Fruit fly (Drosophila melanogaster) whole organism, prepupa: ENCODE measurements around the gene SREBP.

Experiments
- Blimp-1 ChIP-seq: fragments of 200-800 bp; sonication (Bioruptor generic); optimal IDR thresholded peaks from 3 replicates; lab custom pipeline; 2017; ENCODE audit warnings: missing biosample characterization, missing genetic modification characterization, mild to moderate bottlenecking, moderate library complexity, missing genetic modification reagents
- CG10631 ChIP-seq: fragments of 200-800 bp; sonication (Bioruptor generic); optimal IDR thresholded peaks from 2 replicates; lab custom pipeline; 2016; ENCODE audit warnings: missing biosample characterization, missing genetic modification characterization
- CG11762 ChIP-seq: fragments of 200-800 bp; sonication (Bioruptor generic); optimal IDR thresholded peaks from 3 replicates; lab custom pipeline; 2016; ENCODE audit warnings: missing biosample characterization, missing genetic modification characterization; ENCODE audit not compliant: insufficient read depth
- CG31627 ChIP-seq: fragments of 200-800 bp; sonication (Bioruptor generic); optimal IDR thresholded peaks from 3 replicates; lab custom pipeline; 2016; ENCODE audit warnings: missing biosample characterization, missing genetic modification characterization
- CG34406 ChIP-seq: fragments of 200-800 bp; sonication (Bioruptor generic); optimal IDR thresholded peaks from 3 replicates; lab custom pipeline; 2016; ENCODE audit warnings: missing biosample characterization, missing genetic modification characterization
- CG3919 ChIP-seq: fragments of 200-800 bp; sonication (Bioruptor generic); optimal IDR thresholded peaks from 3 replicates; lab custom pipeline; 2016; ENCODE audit warnings: missing biosample characterization, missing genetic modification characterization
- CG4318 ChIP-seq: fragments of 200-800 bp; sonication (Bioruptor generic); optimal IDR thresholded peaks from 3 replicates; lab custom pipeline; 2017; ENCODE audit warnings: missing biosample characterization, mild to moderate bottlenecking, missing genetic modification characterization
- CG6163 ChIP-seq: fragments of 200-800 bp; sonication (Bioruptor generic); IDR thresholded peaks from 3 replicates; pipeline ENCODE4 v1.3.6; 2022; ENCODE audit warnings: missing biosample characterization, missing genetic modification characterization
- CG7368 ChIP-seq: fragments of 200-800 bp; sonication (Bioruptor generic); optimal IDR thresholded peaks from 3 replicates; lab custom pipeline; 2016; ENCODE audit warnings: missing biosample characterization, missing genetic modification characterization
- CG8119 ChIP-seq: fragments of 200-800 bp; sonication (Bioruptor generic); IDR thresholded peaks from 3 replicates; pipeline ENCODE4 v1.3.6; 2022; ENCODE audit warnings: missing biosample characterization, missing genetic modification characterization
- CG9139 ChIP-seq: fragments of 200-800 bp; sonication (Bioruptor generic); optimal IDR thresholded peaks from 3 replicates; lab custom pipeline; 2017; ENCODE audit warnings: missing biosample characterization, mild to moderate bottlenecking, missing genetic modification characterization
- Eip75B ChIP-seq: fragments of 200-800 bp; sonication (Bioruptor generic); optimal IDR thresholded peaks from 3 replicates; lab custom pipeline; 2016; ENCODE audit warnings: missing biosample characterization, missing genetic modification characterization
- Eip78C ChIP-seq: fragments of 200-800 bp; sonication (Bioruptor generic); peaks from one replicate; lab custom pipeline; 2016; ENCODE audit warnings: missing biosample characterization, missing genetic modification characterization
- Gug ChIP-seq: fragments of 200-800 bp; sonication (Bioruptor generic); IDR thresholded peaks from 2 replicates; pipeline ENCODE4 v1.3.6; 2022; ENCODE audit warnings: missing biosample characterization, missing genetic modification characterization
- Hr39 ChIP-seq: fragments of 200-800 bp; sonication (Bioruptor generic); optimal IDR thresholded peaks from 2 replicates; lab custom pipeline; 2016; ENCODE audit warnings: missing biosample characterization, missing genetic modification characterization
- Hr4 ChIP-seq: fragments of 200-800 bp; sonication (Bioruptor generic); optimal IDR thresholded peaks from 3 replicates; lab custom pipeline; 2016; ENCODE audit warnings: missing biosample characterization, missing genetic modification characterization
- OdsH ChIP-seq: fragments of 200-800 bp; sonication (Bioruptor generic); optimal IDR thresholded peaks from 3 replicates; lab custom pipeline; 2016; ENCODE audit warnings: missing biosample characterization, missing genetic modification characterization
- Smox ChIP-seq: fragments of 200-800 bp; sonication (Bioruptor generic); optimal IDR thresholded peaks from 3 replicates; lab custom pipeline; 2016; ENCODE audit warnings: missing biosample characterization, missing genetic modification characterization
- Sox102F ChIP-seq: fragments of 200-800 bp; sonication (Bioruptor generic); optimal IDR thresholded peaks from 2 replicates; lab custom pipeline; 2016; ENCODE audit warnings: missing biosample characterization, mild to moderate bottlenecking, missing genetic modification characterization
- Sox14 ChIP-seq: fragments of 200-800 bp; sonication (Bioruptor generic); optimal IDR thresholded peaks from 3 replicates; lab custom pipeline; 2016; ENCODE audit warnings: missing biosample characterization, missing genetic modification characterization
- achi ChIP-seq: fragments of 200-800 bp; sonication (Bioruptor generic); optimal IDR thresholded peaks from 3 replicates; lab custom pipeline; 2016; ENCODE audit warnings: missing biosample characterization, missing genetic modification characterization
- cyc ChIP-seq: fragments of 200-800 bp; sonication (Bioruptor generic); optimal IDR thresholded peaks from 3 replicates; lab custom pipeline; 2016; ENCODE audit warnings: missing biosample characterization, missing genetic modification characterization
- dac ChIP-seq: fragments of 200-800 bp; sonication (Bioruptor generic); optimal IDR thresholded peaks from 2 replicates; lab custom pipeline; 2017; ENCODE audit warnings: missing biosample characterization, mild to moderate bottlenecking, missing genetic modification characterization
- eg ChIP-seq: fragments of 200-800 bp; sonication (Bioruptor generic); IDR thresholded peaks from 3 replicates; pipeline ENCODE4 v1.3.6; 2022; ENCODE audit warnings: missing biosample characterization, missing genetic modification characterization
- esn ChIP-seq: fragments of 200-800 bp; sonication (Bioruptor generic); optimal IDR thresholded peaks from 2 replicates; lab custom pipeline; 2016; ENCODE audit warnings: missing biosample characterization, mild to moderate bottlenecking, missing genetic modification characterization, moderate library complexity
- fd59A ChIP-seq: fragments of 200-800 bp; sonication (Bioruptor generic); optimal IDR thresholded peaks from 2 replicates; lab custom pipeline; 2017; ENCODE audit warnings: missing biosample characterization, mild to moderate bottlenecking, missing genetic modification characterization, missing genetic modification reagents
- fd85E ChIP-seq: fragments of 200-800 bp; sonication (Bioruptor generic); optimal IDR thresholded peaks from 3 replicates; lab custom pipeline; 2016; ENCODE audit warnings: missing biosample characterization, missing genetic modification characterization
- fkh ChIP-seq: fragments of 200-800 bp; sonication (Bioruptor generic); optimal IDR thresholded peaks from 3 replicates; lab custom pipeline; 2017; ENCODE audit warnings: missing biosample characterization, mild to moderate bottlenecking, missing genetic modification characterization, moderate library complexity
- lz ChIP-seq: fragments of 200-800 bp; sonication (Bioruptor generic); optimal IDR thresholded peaks from 3 replicates; lab custom pipeline; 2016; ENCODE audit warnings: missing biosample characterization, missing genetic modification characterization
- pdm3 ChIP-seq: fragments of 200-800 bp; sonication (Bioruptor generic); optimal IDR thresholded peaks from 3 replicates; lab custom pipeline; 2016; ENCODE audit warnings: missing biosample characterization, missing genetic modification characterization
- salr ChIP-seq, 2 experiments: fragments of 200-800 bp; sonication (Bioruptor generic); optimal IDR thresholded peaks; 3 replicates each; lab custom pipeline; 2016 to 2018; ENCODE audit warnings: missing biosample characterization in 2 of 2, missing genetic modification characterization in 2 of 2, mild to moderate bottlenecking in 1 of 2
- svp ChIP-seq: fragments of 200-800 bp; sonication (Bioruptor generic); peaks from one replicate; lab custom pipeline; 2016; ENCODE audit warnings: missing biosample characterization, missing genetic modification characterization
- topi ChIP-seq: fragments of 200-800 bp; sonication (Bioruptor generic); optimal IDR thresholded peaks from 3 replicates; lab custom pipeline; 2016; ENCODE audit warnings: missing biosample characterization, missing genetic modification characterization
- vri ChIP-seq: fragments of 200-800 bp; sonication (Bioruptor generic); optimal IDR thresholded peaks from 3 replicates; lab custom pipeline; 2016; ENCODE audit warnings: missing biosample characterization, mild to moderate bottlenecking, missing genetic modification characterization

SREBP gene

dm6 chr3L:19836375-19836937, 42.7 kb downstream of the SREBP start, which contains the start of gene kto:
Gene kto, plus strand, starts transcription at chr3L:19836614.
- no peak for TF ChIP-seq CG9139 (GFP tag; lab: Kevin White, UChicago)
- no peak for TF ChIP-seq fd59A (GFP tag; lab: Kevin White, UChicago)
- no peak for TF ChIP-seq achi (GFP tag; lab: Kevin White, UChicago)
- no peak for TF ChIP-seq pdm3 (GFP tag; lab: Kevin White, UChicago)
- no peak for TF ChIP-seq Eip78C (GFP tag; lab: Kevin White, UChicago)
- no peak for TF ChIP-seq fkh (GFP tag; lab: Kevin White, UChicago)
- no peak for TF ChIP-seq dac
- TF ChIP-seq Sox102F (GFP tag; lab: Kevin White, UChicago) = no peak
- TF ChIP-seq Sox14 (GFP tag; lab: Kevin White, UChicago) = no peak
- no peak for TF ChIP-seq CG3919 (GFP tag; lab: Kevin White, UChicago)

- TF ChIP-seq Hr4 (no peak), Smox (GFP tag; lab: Kevin White, UChicago) (no peak)
These were observed 50.8 kb downstream of the SREBP start for dm6 chr3L:19844507-19844906.

dm6 chr3L:19845047-19845906, 51.5 kb downstream of the SREBP start, which contains the start of gene Papss:
Gene Papss, plus strand, starts transcription at chr3L:19845293.
- TF ChIP-seq CG6163 (GFP tag; lab: Robert Waterston, UW) (peak; percentile 29; the same call in 1 of the 3 replicates), Eip78C (GFP tag; lab: Kevin White, UChicago) (no peak), CG34406 (GFP tag; lab: Kevin White, UChicago) (no peak), CG8119 (GFP tag; lab: Robert Waterston, UW) (no peak), CG10631 (GFP tag; lab: Kevin White, UChicago) (no peak), Hr4 (no peak), fkh (GFP tag; lab: Kevin White, UChicago) (no peak), eg (GFP tag; lab: Robert Waterston, UW) (no peak), vri (GFP tag; lab: Kevin White, UChicago) (no peak), Hr39 (no peak), topi (GFP tag; lab: Kevin White, UChicago) (no peak), salr (GFP tag; optimal IDR thresholded peaks at IDR 0.05; lab: Kevin White, UChicago) (no peak), CG7368 (GFP tag; lab: Kevin White, UChicago) (no peak), Gug (GFP tag; lab: Robert Waterston, UW) (no peak), CG4318 (GFP tag; lab: Kevin White, UChicago) (no peak), Smox (GFP tag; lab: Kevin White, UChicago) (no peak), Sox14 (GFP tag; lab: Kevin White, UChicago) (no peak), fd85E (GFP tag; lab: Kevin White, UChicago) (no peak), Sox102F (GFP tag; lab: Kevin White, UChicago) (no peak), CG31627 (GFP tag; lab: Kevin White, UChicago) (peak; percentile 3), OdsH (no peak), esn (GFP tag; lab: Kevin White, UChicago) (peak; percentile 66), Blimp-1 (GFP tag; lab: Kevin White, UChicago) (no peak), lz (GFP tag; lab: Kevin White, UChicago) (peak; percentile 49), cyc (GFP tag; lab: Kevin White, UChicago) (no peak), CG11762 (GFP tag; lab: Kevin White, UChicago) (no peak), svp (GFP tag; lab: Kevin White, UChicago) (no peak), Eip75B (no peak)
- TF ChIP-seq, all 60 proteins: peak for 4
